Worm (Caenorhabditis elegans) whole organism, L2 larva: ENCODE data around the gene F18A12.2.

Source experiments
- F13H6.1 ChIP-seq: sonication (generic microtip); optimal IDR thresholded peaks from 2 replicates; lab custom pipeline; 2016; ENCODE audit warnings: missing genetic modification characterization, missing compliant biosample characterization
- R02D3.7 ChIP-seq: fragments of 150-350 bp; optimal IDR thresholded peaks from 2 replicates; lab custom pipeline; 2014; ENCODE audit warnings: missing biosample characterization, missing genetic modification characterization
- Y55F3AM.14 ChIP-seq: fragments of 200-800 bp; sonication (Bioruptor generic); optimal IDR thresholded peaks from 2 replicates; lab custom pipeline; 2018; ENCODE audit warnings: mild to moderate bottlenecking, missing genetic modification characterization, missing compliant biosample characterization
- alr-1 ChIP-seq: fragments of 150-350 bp; optimal IDR thresholded peaks from 2 replicates; lab custom pipeline; 2014; ENCODE audit warnings: missing biosample characterization, missing genetic modification characterization
- aly-2 ChIP-seq: fragments of 150-350 bp; optimal IDR thresholded peaks from 2 replicates; lab custom pipeline; 2014; ENCODE audit warnings: missing biosample characterization, missing genetic modification characterization
- ama-1 ChIP-seq: fragments of 150-350 bp; optimal IDR thresholded peaks from 2 replicates; lab custom pipeline; 2018; ENCODE audit warnings: inconsistent platforms
- ceh-16 ChIP-seq: fragments of 150-350 bp; optimal IDR thresholded peaks from 2 replicates; lab custom pipeline; 2014; ENCODE audit warnings: missing biosample characterization, missing genetic modification characterization
- ceh-82 ChIP-seq: fragments of 150-350 bp; optimal IDR thresholded peaks from 2 replicates; lab custom pipeline; 2014; ENCODE audit warnings: missing biosample characterization, missing genetic modification characterization
- crh-2 ChIP-seq: sonication (generic microtip); optimal IDR thresholded peaks from 2 replicates; lab custom pipeline; 2017; ENCODE audit warnings: missing biosample characterization, missing genetic modification characterization
- egl-27 ChIP-seq: sonication (generic microtip); optimal IDR thresholded peaks from 3 replicates; lab custom pipeline; 2017; ENCODE audit warnings: missing biosample characterization, missing genetic modification reagents, missing genetic modification characterization
- elt-3 ChIP-seq: sonication (generic microtip); optimal IDR thresholded peaks from 2 replicates; lab custom pipeline; 2017; ENCODE audit warnings: missing biosample characterization, missing genetic modification characterization
- gmeb-1 ChIP-seq: fragments of 150-350 bp; optimal IDR thresholded peaks from 2 replicates; lab custom pipeline; 2014; ENCODE audit warnings: missing biosample characterization, missing genetic modification characterization
- lin-11 ChIP-seq: fragments of 150-350 bp; sonication (generic microtip); optimal IDR thresholded peaks from 2 replicates; lab custom pipeline; 2014; ENCODE audit warnings: missing biosample characterization, missing genetic modification characterization, inconsistent platforms, mixed read lengths
- lin-39 ChIP-seq: fragments of 150-350 bp; optimal IDR thresholded peaks from 2 replicates; lab custom pipeline; 2014; ENCODE audit warnings: missing biosample characterization, missing genetic modification reagents, missing genetic modification characterization
- lsy-2 ChIP-seq, 2 experiments: fragments of 150-350 bp in 1 of 2; sonication (generic microtip) in 1 of 2; optimal IDR thresholded peaks; 2 replicates each; lab custom pipeline; 2014 to 2017; ENCODE audit warnings: missing biosample characterization in 2 of 2, missing genetic modification characterization in 2 of 2
- mdl-1 ChIP-seq, 2 experiments: fragments of 150-350 bp in 1 of 2; sonication (generic microtip) in 1 of 2; optimal IDR thresholded peaks; 2 replicates each; lab custom pipeline; 2017; ENCODE audit warnings: missing biosample characterization in 2 of 2, missing genetic modification characterization in 2 of 2
- nhr-10 ChIP-seq: sonication (generic microtip); optimal IDR thresholded peaks from 2 replicates; lab custom pipeline; 2017; ENCODE audit warnings: missing biosample characterization, missing genetic modification characterization
- nhr-12 ChIP-seq: fragments of 150-350 bp; optimal IDR thresholded peaks from 2 replicates; lab custom pipeline; 2014; ENCODE audit warnings: missing biosample characterization, missing genetic modification characterization
- nhr-21 ChIP-seq: fragments of 150-350 bp; optimal IDR thresholded peaks from 2 replicates; lab custom pipeline; 2014; ENCODE audit warnings: missing biosample characterization, missing genetic modification characterization
- nhr-23 ChIP-seq: fragments of 150-350 bp; optimal IDR thresholded peaks from 2 replicates; lab custom pipeline; 2014; ENCODE audit warnings: missing biosample characterization, missing genetic modification reagents, missing genetic modification characterization
- nhr-237 ChIP-seq: fragments of 150-350 bp; optimal IDR thresholded peaks from 2 replicates; lab custom pipeline; 2014; ENCODE audit warnings: missing biosample characterization, missing genetic modification characterization
- nhr-6 ChIP-seq: fragments of 150-350 bp; optimal IDR thresholded peaks from 2 replicates; lab custom pipeline; 2014; ENCODE audit warnings: missing biosample characterization, missing genetic modification characterization
- peb-1 ChIP-seq: fragments of 150-350 bp; optimal IDR thresholded peaks from 2 replicates; lab custom pipeline; 2014; ENCODE audit warnings: missing biosample characterization, missing genetic modification characterization
- sem-4 ChIP-seq: fragments of 150-350 bp; optimal IDR thresholded peaks from 2 replicates; lab custom pipeline; 2014; ENCODE audit warnings: missing biosample characterization, missing genetic modification reagents, missing genetic modification characterization
- skn-1 ChIP-seq: sonication (generic microtip); optimal IDR thresholded peaks from 2 replicates; lab custom pipeline; 2017; ENCODE audit warnings: missing biosample characterization, missing genetic modification characterization
- sma-3 ChIP-seq: sonication (generic microtip); optimal IDR thresholded peaks from 2 replicates; lab custom pipeline; 2016; ENCODE audit warnings: missing genetic modification reagents, missing genetic modification characterization, missing compliant biosample characterization
- sma-9 ChIP-seq, 2 experiments: fragments of 150-350 bp in 1 of 2; sonication (generic microtip) in 1 of 2; optimal IDR thresholded peaks; 2 replicates each; lab custom pipeline; 2014 to 2016; ENCODE audit warnings: missing genetic modification characterization in 2 of 2, mild to moderate bottlenecking in 1 of 2, missing biosample characterization in 1 of 2, missing compliant biosample characterization in 1 of 2, missing genetic modification reagents in 1 of 2, moderate library complexity in 1 of 2
- unc-39 ChIP-seq: fragments of 150-350 bp; optimal IDR thresholded peaks from 2 replicates; lab custom pipeline; 2014; ENCODE audit warnings: missing biosample characterization, missing genetic modification characterization
- unc-55 ChIP-seq: fragments of 150-350 bp; sonication (generic microtip); optimal IDR thresholded peaks from 3 replicates; lab custom pipeline; 2014; ENCODE audit warnings: missing biosample characterization, missing genetic modification reagents, missing genetic modification characterization
- unc-62 ChIP-seq: fragments of 150-350 bp; optimal IDR thresholded peaks from 2 replicates; lab custom pipeline; 2014; ENCODE audit warnings: missing biosample characterization, missing genetic modification reagents, missing genetic modification characterization
- zag-1 ChIP-seq: fragments of 150-350 bp; optimal IDR thresholded peaks from 2 replicates; lab custom pipeline; 2014; ENCODE audit warnings: missing biosample characterization, missing genetic modification characterization
- ztf-1 ChIP-seq: fragments of 200-800 bp; sonication (Bioruptor generic); conservative IDR thresholded peaks from 2 replicates; pipeline ENCODE4 v1.3.6; 2022; ENCODE audit warnings: missing genetic modification characterization, missing compliant biosample characterization

Gene F18A12.2

DNA sequence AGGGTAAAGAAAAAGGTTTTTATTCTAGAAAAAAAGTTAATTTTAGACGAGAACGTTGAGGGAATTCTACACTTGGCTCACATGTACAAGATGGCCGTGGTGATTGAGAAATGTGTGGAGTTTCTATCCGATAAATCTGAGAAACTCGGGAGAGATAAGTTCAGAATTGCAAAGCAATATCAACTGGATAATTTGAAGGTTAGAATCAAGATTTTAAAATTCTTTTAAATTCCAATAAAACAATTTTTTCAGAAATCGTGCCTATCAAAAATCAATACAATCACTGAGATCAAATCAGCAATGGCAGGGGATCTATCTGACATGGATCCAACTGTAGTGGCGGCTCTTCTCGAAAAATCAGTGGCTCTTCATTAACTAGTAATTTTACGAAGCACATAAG is 36.4 kb upstream of the F18A12.2 start, which contains the start of gene Y49F6C.2:
Y49F6C.2 (plus strand) TSS at position 301 of the 400 bp plus-strand sequence.
- TF ChIP-seq nhr-21 (tag; lab: Kevin White, UChicago) (no peak), sma-3 (GFP tag; lab: Kevin White, UChicago) (no peak), gmeb-1 (tag; lab: Kevin White, UChicago) (no peak), ztf-1 (GFP tag; lab: Robert Waterston, UW) (no peak), egl-27 (tag; lab: Kevin White, UChicago) (no peak), alr-1 (tag; lab: Kevin White, UChicago) (no peak), Y55F3AM.14 (no peak), zag-1 (no peak), unc-39 (no peak), sma-9 (GFP tag; optimal IDR thresholded peaks at IDR 0.05; lab: Kevin White, UChicago) (no peak), sma-9 (tag; optimal IDR thresholded peaks at IDR 0.05; lab: Kevin White, UChicago) (no peak), mdl-1 (tag; optimal IDR thresholded peaks at IDR 0.05; lab: Kevin White, UChicago) (no peak), F13H6.1 (tag; lab: Kevin White, UChicago) (no peak), unc-62 (GFP tag; lab: Kevin White, UChicago) (no peak), R02D3.7 (no peak), crh-2 (tag; lab: Kevin White, UChicago) (no peak), ama-1 (no peak), ceh-16 (tag; lab: Kevin White, UChicago) (no peak)

DNA sequence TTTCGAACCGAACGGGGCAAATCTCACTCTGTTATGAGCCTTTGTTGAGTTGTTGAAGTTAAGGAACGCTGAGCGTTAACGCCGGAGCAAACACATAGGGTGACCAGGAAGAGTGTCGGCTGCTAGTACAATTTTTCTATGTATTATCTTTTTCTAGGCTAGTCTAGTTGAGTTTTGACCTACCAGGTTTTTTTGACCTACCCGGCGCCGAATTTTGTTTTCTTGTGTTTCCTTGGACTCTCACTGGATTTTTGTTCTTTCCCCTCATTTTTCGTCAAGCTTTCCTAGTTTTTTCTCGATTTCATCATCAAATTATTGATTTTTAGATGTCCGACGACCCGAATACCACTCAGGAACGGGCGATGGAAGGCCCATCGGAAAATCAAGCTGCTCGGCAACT is 33.1 kb upstream of the F18A12.2 start, which contains the start of gene T06D4.1:
T06D4.1 (plus strand) TSS at position 321 of the 400 bp plus-strand sequence.
- no peak for TF ChIP-seq sem-4 (tag; lab: Kevin White, UChicago)
- TF ChIP-seq unc-55 (GFP tag; lab: Kevin White, UChicago) = no peak
- TF ChIP-seq ceh-82 (tag; lab: Kevin White, UChicago) = no peak
- TF ChIP-seq mdl-1 (tag; optimal IDR thresholded peaks at IDR 0.05; lab: Kevin White, UChicago) = no peak
- no peak for TF ChIP-seq lin-39 (tag; lab: Kevin White, UChicago)
- TF ChIP-seq R02D3.7 = no peak
- TF ChIP-seq ztf-1 (GFP tag; lab: Robert Waterston, UW) = no peak

DNA sequence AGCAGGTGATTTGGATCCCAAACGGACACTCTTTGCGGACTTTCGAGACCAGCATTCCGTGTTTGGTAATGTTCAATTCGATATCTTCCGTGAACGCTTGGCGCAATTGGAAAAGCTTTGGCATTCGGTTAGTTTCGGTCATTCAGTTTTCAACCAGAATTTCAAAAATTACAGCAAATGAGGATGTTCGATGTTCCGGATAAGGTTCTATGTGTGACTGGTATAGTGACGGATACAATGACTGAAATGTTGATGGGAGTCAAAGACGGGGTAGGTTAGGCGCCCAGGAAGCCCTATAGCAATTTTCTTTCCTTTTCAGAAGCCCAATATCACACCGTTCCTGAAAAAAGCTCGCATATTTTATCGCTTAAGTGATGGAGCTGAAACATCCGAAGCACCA is 31.5 kb upstream of the F18A12.2 start:
- no peak for TF ChIP-seq nhr-237
- TF ChIP-seq elt-3 (tag; lab: Kevin White, UChicago) = no peak
- no peak for TF ChIP-seq egl-27 (tag; lab: Kevin White, UChicago)
- no peak for TF ChIP-seq peb-1 (tag; lab: Kevin White, UChicago)
- no peak for TF ChIP-seq skn-1

DNA sequence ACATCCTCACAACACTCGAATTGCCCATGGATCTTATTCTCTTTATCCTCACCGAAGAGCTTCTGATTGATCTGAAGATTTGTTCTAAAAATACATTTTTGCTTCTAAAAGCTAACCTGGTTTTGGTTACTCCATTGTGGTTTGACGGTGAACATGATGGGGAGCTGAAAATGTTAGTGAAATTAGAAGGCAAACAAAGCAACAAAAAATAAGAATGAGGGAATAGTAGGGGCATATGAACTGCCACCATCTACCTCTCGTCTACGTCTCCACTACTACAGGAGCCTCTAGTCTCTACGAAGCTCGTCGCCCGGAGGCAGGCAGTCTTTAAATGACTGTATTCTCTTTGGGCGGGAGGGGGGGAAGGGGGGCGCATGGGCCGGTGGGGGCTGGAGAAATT is 28.9 kb upstream of the F18A12.2 start, which contains the start of gene T06D4.2:
T06D4.2 (minus strand) TSS at position 170 of the 400 bp plus-strand sequence.
- no peak for TF ChIP-seq unc-39
- no peak for TF ChIP-seq aly-2
- TF ChIP-seq elt-3 (tag; lab: Kevin White, UChicago) = no peak
- TF ChIP-seq Y55F3AM.14 = no peak
- TF ChIP-seq nhr-23 (tag; lab: Kevin White, UChicago) = no peak
- no peak for TF ChIP-seq sma-3 (GFP tag; lab: Kevin White, UChicago)
- TF ChIP-seq skn-1 = no peak
- no peak for TF ChIP-seq crh-2 (tag; lab: Kevin White, UChicago)
- no peak for TF ChIP-seq lsy-2 (tag; optimal IDR thresholded peaks at IDR 0.05; lab: Kevin White, UChicago)
- TF ChIP-seq nhr-6 (tag; lab: Kevin White, UChicago) = no peak
- TF ChIP-seq lin-11 = no peak
- TF ChIP-seq nhr-10 (tag; lab: Kevin White, UChicago) = no peak
- TF ChIP-seq lin-39 (tag; lab: Kevin White, UChicago) = no peak
- TF ChIP-seq nhr-237 = no peak
- no peak for TF ChIP-seq gmeb-1 (tag; lab: Kevin White, UChicago)
- no peak for TF ChIP-seq ama-1
- no peak for TF ChIP-seq nhr-12 (tag; lab: Kevin White, UChicago)
- TF ChIP-seq peb-1 (tag; lab: Kevin White, UChicago) = no peak
- no peak for TF ChIP-seq unc-62 (GFP tag; lab: Kevin White, UChicago)
- no peak for TF ChIP-seq F13H6.1 (tag; lab: Kevin White, UChicago)

DNA sequence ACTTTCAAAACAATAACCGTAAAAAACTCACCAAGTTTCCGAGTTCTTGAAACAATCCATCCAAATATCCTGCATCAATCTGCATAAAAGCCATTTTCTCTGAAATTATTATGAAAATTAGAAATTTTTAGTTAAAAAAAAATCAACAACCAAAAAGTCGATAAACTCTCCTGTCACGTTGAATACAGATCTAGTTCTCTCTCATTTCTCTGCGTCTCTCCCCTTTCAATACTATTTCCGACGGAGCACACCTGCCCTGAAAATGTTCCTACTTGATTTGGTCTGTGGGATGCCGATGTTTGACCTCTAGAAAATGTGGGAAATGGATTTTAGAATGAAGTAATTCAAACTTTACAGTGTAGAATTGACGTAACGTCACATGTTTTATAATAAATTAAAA is 27.2 kb upstream of the F18A12.2 start, which contains the start of gene T06D4.6:
T06D4.6 (minus strand) TSS at position 101 of the 400 bp plus-strand sequence.
- TF ChIP-seq sma-9 (GFP tag; optimal IDR thresholded peaks at IDR 0.05; lab: Kevin White, UChicago) (no peak), sma-9 (tag; optimal IDR thresholded peaks at IDR 0.05; lab: Kevin White, UChicago) (no peak), nhr-6 (tag; lab: Kevin White, UChicago) (no peak), zag-1 (no peak)
